Fruit fly (Drosophila melanogaster) whole organism, adult: ENCODE data around the gene Mad.

Experiments used
- CG11617 ChIP-seq: fragments of 200-800 bp; sonication (Bioruptor generic); optimal IDR thresholded peaks from 2 replicates; lab custom pipeline; 2017; ENCODE audit warnings: mild to moderate bottlenecking, missing biosample characterization, missing genetic modification reagents, missing genetic modification characterization
- CG12768 ChIP-seq: fragments of 200-800 bp; sonication (Bioruptor generic); optimal IDR thresholded peaks from 2 replicates; lab custom pipeline; 2017; ENCODE audit warnings: missing biosample characterization, missing genetic modification characterization, mild to moderate bottlenecking, moderate library complexity, missing genetic modification reagents
- CG14711 ChIP-seq: fragments of 200-800 bp; sonication (Bioruptor generic); optimal IDR thresholded peaks from 2 replicates; lab custom pipeline; 2018; ENCODE audit warnings: missing biosample characterization, mild to moderate bottlenecking, missing genetic modification characterization, moderate library complexity
- CG1620 ChIP-seq: fragments of 200-800 bp; sonication (Bioruptor generic); optimal IDR thresholded peaks from 2 replicates; lab custom pipeline; 2016; ENCODE audit warnings: missing biosample characterization, missing genetic modification characterization
- CG33017 ChIP-seq: fragments of 200-800 bp; sonication (Bioruptor generic); optimal IDR thresholded peaks from 2 replicates; lab custom pipeline; 2018; ENCODE audit warnings: missing biosample characterization, mild to moderate bottlenecking, missing genetic modification characterization, moderate library complexity
- CG5204 ChIP-seq: fragments of 200-800 bp; sonication (Bioruptor generic); optimal IDR thresholded peaks from 2 replicates; lab custom pipeline; 2016; ENCODE audit warnings: missing biosample characterization, missing genetic modification characterization
- CG7045 ChIP-seq: fragments of 200-800 bp; sonication (Bioruptor generic); optimal IDR thresholded peaks from 2 replicates; lab custom pipeline; 2017; ENCODE audit warnings: missing biosample characterization, mild to moderate bottlenecking, missing genetic modification characterization
- CG7101 ChIP-seq: fragments of 200-800 bp; sonication (Bioruptor generic); optimal IDR thresholded peaks from 2 replicates; lab custom pipeline; 2018; ENCODE audit warnings: missing biosample characterization, mild to moderate bottlenecking, missing genetic modification characterization, moderate library complexity
- Clk ChIP-seq: fragments of 200-800 bp; sonication (Bioruptor generic); optimal IDR thresholded peaks from 2 replicates; lab custom pipeline; 2017; ENCODE audit warnings: missing biosample characterization, missing genetic modification characterization
- Crg-1 ChIP-seq: fragments of 200-800 bp; sonication (Bioruptor generic); optimal IDR thresholded peaks from 2 replicates; lab custom pipeline; 2016; ENCODE audit warnings: missing biosample characterization, missing genetic modification characterization
- Hr96 ChIP-seq: fragments of 200-800 bp; sonication (Bioruptor generic); optimal IDR thresholded peaks from 2 replicates; lab custom pipeline; 2016; ENCODE audit warnings: missing biosample characterization, missing genetic modification characterization
- Mnt ChIP-seq: fragments of 200-800 bp; sonication (Bioruptor generic); optimal IDR thresholded peaks from 2 replicates; lab custom pipeline; 2016; ENCODE audit warnings: missing biosample characterization, mild to moderate bottlenecking, missing genetic modification characterization
- bab1 ChIP-seq: fragments of 200-800 bp; sonication (Bioruptor generic); optimal IDR thresholded peaks from 3 replicates; lab custom pipeline; 2019; ENCODE audit warnings: missing biosample characterization, mild to moderate bottlenecking, missing genetic modification characterization, moderate library complexity
- cic ChIP-seq: fragments of 200-800 bp; sonication (Bioruptor generic); optimal IDR thresholded peaks from 2 replicates; lab custom pipeline; 2017; ENCODE audit warnings: missing biosample characterization, mild to moderate bottlenecking, missing genetic modification characterization, moderate library complexity
- cnc ChIP-seq, 2 experiments: fragments of >200 bp; optimal IDR thresholded peaks; 2 replicates each; lab custom pipeline; 2017
- kay ChIP-seq: fragments of 200-800 bp; sonication (Bioruptor generic); peaks from one replicate; lab custom pipeline; 2016; ENCODE audit warnings: missing biosample characterization, missing genetic modification characterization, borderline replicate concordance
- ovo ChIP-seq: fragments of 200-800 bp; sonication (Bioruptor generic); optimal IDR thresholded peaks from 2 replicates; lab custom pipeline; 2016; ENCODE audit warnings: missing biosample characterization, missing genetic modification characterization
- pad ChIP-seq: fragments of 200-800 bp; sonication (Bioruptor generic); optimal IDR thresholded peaks from 3 replicates; lab custom pipeline; 2017; ENCODE audit warnings: missing biosample characterization, missing genetic modification characterization, mild to moderate bottlenecking, moderate library complexity, missing genetic modification reagents
- tj ChIP-seq: fragments of 200-800 bp; sonication (Bioruptor generic); optimal IDR thresholded peaks from 3 replicates; lab custom pipeline; 2017; ENCODE audit warnings: missing biosample characterization, mild to moderate bottlenecking, missing genetic modification characterization, moderate library complexity
- toe ChIP-seq: fragments of 200-800 bp; sonication (Bioruptor generic); optimal IDR thresholded peaks from 2 replicates; lab custom pipeline; 2016; ENCODE audit warnings: missing biosample characterization, missing genetic modification characterization

The Mad gene

dm6 chr2L:3172745-3173271, 13.4 kb upstream of the Mad start:
- TF ChIP-seq CG7101 (peak; percentile 50), Mnt (GFP tag; lab: Kevin White, UChicago) (peak; percentile 14), bab1 (GFP tag; lab: Kevin White, UChicago) (peak; percentile 72), CG1620 (GFP tag; lab: Kevin White, UChicago) (no peak), CG5204 (GFP tag; lab: Kevin White, UChicago) (no peak), Crg-1 (GFP tag; lab: Kevin White, UChicago) (no peak), Hr96 (GFP tag; lab: Kevin White, UChicago) (no peak), CG33017 (tag; lab: Kevin White, UChicago) (peak; percentile 46), CG14711 (peak; percentile 28), CG11617 (GFP tag; lab: Kevin White, UChicago) (no peak), ovo (GFP tag; lab: Kevin White, UChicago) (no peak), Clk (no peak), cic (GFP tag; lab: Kevin White, UChicago) (peak; percentile 56), CG12768 (peak; percentile 50), tj (GFP tag; lab: Kevin White, UChicago) (no peak), pad (GFP tag; lab: Kevin White, UChicago) (peak; percentile 76), toe (no peak), kay (GFP tag; lab: Kevin White, UChicago) (peak; percentile 81), CG7045 (GFP tag; lab: Kevin White, UChicago) (peak; percentile 28), cnc (optimal IDR thresholded peaks at IDR 0.05; lab: Kevin White, UChicago) (no peak)

dm6 chr2L:3170949-3171579, 11.6 kb upstream of the Mad start, which contains the start of gene CG44002:
CG44002 (minus strand) TSS chr2L:3171092.
- TF ChIP-seq cnc (optimal IDR thresholded peaks at IDR 0.05; lab: Kevin White, UChicago): no peak
- no peak for TF ChIP-seq CG7045 (GFP tag; lab: Kevin White, UChicago)
- no peak for TF ChIP-seq CG1620 (GFP tag; lab: Kevin White, UChicago)
- no peak for TF ChIP-seq CG14711
- peak; percentile 32 for TF ChIP-seq bab1 (GFP tag; lab: Kevin White, UChicago)
- TF ChIP-seq kay (GFP tag; lab: Kevin White, UChicago): peak; percentile 86
- no peak for TF ChIP-seq Mnt (GFP tag; lab: Kevin White, UChicago)
- TF ChIP-seq CG12768: no peak
- no peak for TF ChIP-seq ovo (GFP tag; lab: Kevin White, UChicago)
- TF ChIP-seq Crg-1 (GFP tag; lab: Kevin White, UChicago): no peak
- no peak for TF ChIP-seq CG5204 (GFP tag; lab: Kevin White, UChicago)
- TF ChIP-seq toe: no peak
- TF ChIP-seq Clk: no peak
- no peak for TF ChIP-seq CG33017 (tag; lab: Kevin White, UChicago)
- no peak for TF ChIP-seq Hr96 (GFP tag; lab: Kevin White, UChicago)

dm6 chr2L:3166710-3167109, 7.3 kb upstream of the Mad start:
- TF ChIP-seq ovo (GFP tag; lab: Kevin White, UChicago) (no peak), tj (GFP tag; lab: Kevin White, UChicago) (peak; percentile 77)

dm6 chr2L:3165022-3165647, 5.7 kb upstream of the Mad start:
- TF ChIP-seq CG33017 (tag; lab: Kevin White, UChicago) (no peak), CG1620 (GFP tag; lab: Kevin White, UChicago) (no peak), kay (GFP tag; lab: Kevin White, UChicago) (peak; percentile 80), Crg-1 (GFP tag; lab: Kevin White, UChicago) (no peak), tj (GFP tag; lab: Kevin White, UChicago) (no peak), CG11617 (GFP tag; lab: Kevin White, UChicago) (no peak), cnc (optimal IDR thresholded peaks at IDR 0.05; lab: Kevin White, UChicago) (peak in 1 of 2 experiments; percentile 22), ovo (GFP tag; lab: Kevin White, UChicago) (no peak), cic (GFP tag; lab: Kevin White, UChicago) (no peak), bab1 (GFP tag; lab: Kevin White, UChicago) (no peak), Mnt (GFP tag; lab: Kevin White, UChicago) (peak; percentile 18), CG5204 (GFP tag; lab: Kevin White, UChicago) (no peak), Hr96 (GFP tag; lab: Kevin White, UChicago) (no peak), CG14711 (no peak), toe (no peak), CG7045 (GFP tag; lab: Kevin White, UChicago) (no peak)

- TF ChIP-seq CG14711: no peak
- TF ChIP-seq kay (GFP tag; lab: Kevin White, UChicago): peak; percentile 56
- TF ChIP-seq CG1620 (GFP tag; lab: Kevin White, UChicago): no peak
- TF ChIP-seq pad (GFP tag; lab: Kevin White, UChicago): no peak
- TF ChIP-seq CG12768: no peak
- TF ChIP-seq toe: no peak
- peak; percentile 99 for TF ChIP-seq cic (GFP tag; lab: Kevin White, UChicago)
- peak; percentile 32 for TF ChIP-seq CG7101
- TF ChIP-seq Hr96 (GFP tag; lab: Kevin White, UChicago): no peak
- no peak for TF ChIP-seq CG5204 (GFP tag; lab: Kevin White, UChicago)
- no peak for TF ChIP-seq bab1 (GFP tag; lab: Kevin White, UChicago)
- TF ChIP-seq Crg-1 (GFP tag; lab: Kevin White, UChicago): no peak
- no peak for TF ChIP-seq CG11617 (GFP tag; lab: Kevin White, UChicago)
- TF ChIP-seq cnc (optimal IDR thresholded peaks at IDR 0.05; lab: Kevin White, UChicago): no peak
- no peak for TF ChIP-seq CG33017 (tag; lab: Kevin White, UChicago)
- TF ChIP-seq CG7045 (GFP tag; lab: Kevin White, UChicago): no peak
- no peak for TF ChIP-seq ovo (GFP tag; lab: Kevin White, UChicago)
- TF ChIP-seq tj (GFP tag; lab: Kevin White, UChicago): peak; percentile 83
- no peak for TF ChIP-seq Clk
Observed at dm6 chr2L:3164257-3165021, 5.0 kb upstream of the Mad start.
